Worm (Caenorhabditis elegans): Measurements from ENCODE around the gene lin-2.

lin-2 gene

DNA sequence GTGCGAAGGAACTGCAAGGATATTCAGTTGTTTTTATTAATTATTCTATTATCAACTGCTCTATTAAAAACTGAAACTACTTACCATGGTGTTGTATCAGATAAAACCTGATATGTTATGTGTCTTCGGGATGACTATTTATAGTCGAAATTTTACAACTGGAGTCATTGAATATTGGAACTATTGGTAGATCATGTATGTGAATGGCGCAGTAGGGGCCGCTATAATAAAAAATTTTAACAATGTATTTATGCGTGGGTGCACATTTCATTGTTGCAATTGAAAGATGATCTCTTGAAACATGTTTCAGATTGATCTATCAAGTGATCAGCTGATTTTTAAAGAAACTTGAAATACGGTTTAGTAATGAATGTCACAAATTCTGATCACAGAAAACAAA lies 54.9 kb downstream of the lin-2 start, which contains the start of gene nspc-14:
TSS of gene nspc-14 (minus strand) at position 101 of the 400 bp plus-strand sequence.
- no peak for TF ChIP-seq unc-62 (GFP tag; optimal IDR thresholded peaks at IDR 0.05)

DNA sequence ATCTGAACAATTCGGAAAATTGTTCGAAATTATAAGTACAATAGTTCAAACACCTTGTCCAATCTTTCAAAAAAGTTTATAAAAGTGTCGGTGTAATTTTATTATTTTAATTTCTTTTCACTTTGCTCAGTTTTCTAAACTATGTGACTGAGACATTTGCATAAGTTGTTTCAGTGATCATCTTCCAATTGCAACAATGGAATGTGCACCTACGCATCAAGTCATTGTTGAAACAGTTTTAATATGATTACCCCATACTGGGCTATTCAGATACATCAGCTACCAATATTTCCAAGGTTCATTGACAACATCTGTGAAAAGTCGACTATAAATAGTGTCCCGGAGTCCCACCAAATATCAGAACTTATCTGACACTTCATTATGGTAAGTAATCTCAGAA lies 56.7 kb downstream of the lin-2 start, which contains the start of gene nspc-13:
TSS of gene nspc-13 (plus strand) at position 301 of the 400 bp plus-strand sequence.
- no peak for TF ChIP-seq unc-62 (GFP tag; optimal IDR thresholded peaks at IDR 0.05)

DNA sequence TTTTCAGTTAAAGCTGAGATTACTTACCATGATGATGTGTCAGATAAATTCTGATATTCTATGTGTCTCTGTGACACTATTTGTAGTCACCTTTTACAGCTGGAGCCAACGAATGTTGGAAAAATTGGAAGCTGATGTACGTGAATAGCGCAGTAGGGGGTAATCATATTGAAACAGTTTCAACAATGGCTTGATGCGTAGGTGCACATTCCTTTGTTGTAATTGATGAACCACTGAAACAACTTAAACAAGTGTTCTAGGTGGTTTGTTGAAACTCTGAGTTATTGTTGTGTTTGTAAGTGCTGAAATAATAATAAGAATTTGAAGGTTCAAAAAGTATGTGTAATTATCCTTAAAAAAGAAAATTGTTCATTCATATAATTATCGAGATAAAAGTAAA lies 57.3 kb downstream of the lin-2 start, which contains the start of gene nspc-12:
TSS of gene nspc-12 (minus strand) at position 101 of the 400 bp plus-strand sequence.
- no peak for TF ChIP-seq unc-62 (GFP tag; optimal IDR thresholded peaks at IDR 0.05)

- no peak for TF ChIP-seq unc-62 (GFP tag; optimal IDR thresholded peaks at IDR 0.05)
Measured at ce11 chrX:12352872-12353271, 61.0 kb downstream of the lin-2 start, which contains the start of gene F42F12.4. Gene F42F12.4 (minus strand): TSS chrX:12352947.

DNA sequence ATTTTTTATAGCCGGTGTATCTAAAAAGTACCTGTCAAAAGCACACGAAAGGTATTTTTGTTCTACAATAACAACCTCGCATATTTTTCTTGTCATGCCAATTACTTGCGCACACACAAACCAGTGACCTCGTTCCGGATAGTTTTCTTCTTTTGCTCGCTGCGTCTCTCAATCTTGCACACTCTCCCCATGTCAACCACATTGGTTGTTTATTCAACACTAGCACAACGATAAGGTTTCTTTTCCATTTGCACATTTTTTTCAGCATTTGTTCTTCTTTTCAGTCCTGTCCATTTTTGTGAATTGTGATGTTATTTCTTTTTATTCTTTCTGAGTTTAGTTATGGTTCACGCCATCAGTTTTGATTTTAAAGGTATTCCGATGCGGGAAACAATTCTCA lies 63.6 kb downstream of the lin-2 start, which contains the start of gene F42F12.3:
TSS of gene F42F12.3 (plus strand) at position 372 of the 400 bp plus-strand sequence.
- TF ChIP-seq unc-62 (GFP tag; optimal IDR thresholded peaks at IDR 0.05), result no peak

Data from whole organism, dauer.